ENCODE assay signal across 4 worm cellular contexts in genomic region chrX:15779503-15779902, ce11.
TF ChIP-seq lines count a peak whose summit lies in the region.

No protein-coding gene starts in this region.

TF ChIP-seq in whole organism, L1 larva, 84 proteins besides CTCF, POLR2A, EP300 and RAD21 (continued from another document):
- TF ChIP-seq nhr-20 (tag; optimal IDR thresholded peaks at IDR 0.05; lab: Kevin White, UChicago) (peak; percentile 50), tlp-1 (tag; optimal IDR thresholded peaks at IDR 0.05; lab: Kevin White, UChicago) (no peak), lin-15B (tag; optimal IDR thresholded peaks at IDR 0.05; lab: Kevin White, UChicago) (no peak), ztf-4 (tag; optimal IDR thresholded peaks at IDR 0.05; lab: Kevin White, UChicago) (no peak), mep-1 (tag; optimal IDR thresholded peaks at IDR 0.05; lab: Kevin White, UChicago) (peak; percentile 3), xbp-1 (tag; optimal IDR thresholded peaks at IDR 0.05; lab: Kevin White, UChicago) (peak; percentile 6), rnt-1 (tag; optimal IDR thresholded peaks at IDR 0.05; lab: Kevin White, UChicago) (peak; percentile 45), nhr-12 (tag; optimal IDR thresholded peaks at IDR 0.05; lab: Kevin White, UChicago) (no peak), nhr-19 (GFP tag; conservative IDR thresholded peaks at IDR 0.05; lab: Robert Waterston, UW) (peak; percentile 7; the same call in 1 of the 2 replicates), C16A3.4 (tag; optimal IDR thresholded peaks at IDR 0.05; lab: Kevin White, UChicago) (peak; percentile 51), skn-1 (tag; optimal IDR thresholded peaks at IDR 0.05; lab: Kevin White, UChicago) (peak; percentile 0), snu-23 (GFP tag; optimal IDR thresholded peaks at IDR 0.05; lab: Kevin White, UChicago) (peak; percentile 56), unc-62 (GFP tag; optimal IDR thresholded peaks at IDR 0.05; lab: Kevin White, UChicago) (no peak), aha-1 (tag; optimal IDR thresholded peaks at IDR 0.05; lab: Kevin White, UChicago) (no peak), nhr-90 (tag; optimal IDR thresholded peaks at IDR 0.05; lab: Kevin White, UChicago; ENCODE audit: poor library complexity) (no peak), hpl-2 (GFP tag; optimal IDR thresholded peaks at IDR 0.05; lab: Kevin White, UChicago) (peak; percentile 12), nhr-71 (tag; optimal IDR thresholded peaks at IDR 0.05; lab: Kevin White, UChicago) (peak; percentile 58), dpl-1 (GFP tag; optimal IDR thresholded peaks at IDR 0.05; lab: Kevin White, UChicago) (no peak), F16B12.6 (tag; optimal IDR thresholded peaks at IDR 0.05; lab: Kevin White, UChicago) (no peak), nhr-77 (tag; optimal IDR thresholded peaks at IDR 0.05; lab: Kevin White, UChicago) (no peak), ceh-90 (tag; optimal IDR thresholded peaks at IDR 0.05; lab: Kevin White, UChicago) (no peak), pax-3 (tag; optimal IDR thresholded peaks at IDR 0.05; lab: Kevin White, UChicago) (no peak)

TF ChIP-seq in whole organism, L2 larva, 48 proteins besides CTCF, POLR2A, EP300 and RAD21 (continued from another document):
- TF ChIP-seq lin-39 (tag; optimal IDR thresholded peaks at IDR 0.05; lab: Kevin White, UChicago) (no peak), crh-2 (tag; optimal IDR thresholded peaks at IDR 0.05; lab: Kevin White, UChicago) (peak; percentile 95), nhr-21 (tag; optimal IDR thresholded peaks at IDR 0.05; lab: Kevin White, UChicago) (peak; percentile 11)
TF ChIP-seq in whole organism, L2 larva: peak in this region for 12.

TF ChIP-seq in whole organism, L4 larva, 104 proteins besides CTCF, POLR2A, EP300 and RAD21 (continued from another document and continues in another):
- TF ChIP-seq saeg-2 (GFP tag; IDR thresholded peaks at IDR 0.05; lab: Robert Waterston, UW) (no peak), egl-43 (GFP tag; IDR thresholded peaks at IDR 0.05; lab: Robert Waterston, UW) (no peak), hlh-30 (tag; optimal IDR thresholded peaks at IDR 0.05; lab: Kevin White, UChicago; ENCODE audit: insufficient read depth) (peak; percentile 90), dpl-1 (GFP tag; optimal IDR thresholded peaks at IDR 0.05; lab: Kevin White, UChicago) (no peak), rbr-2 (tag; optimal IDR thresholded peaks at IDR 0.05; lab: Kevin White, UChicago) (no peak), dve-1 (tag; optimal IDR thresholded peaks at IDR 0.05; lab: Kevin White, UChicago; ENCODE audit: insufficient read depth) (peak; percentile 94), T20F7.1 (GFP tag; optimal IDR thresholded peaks at IDR 0.05; lab: Kevin White, UChicago) (peak; percentile 65), ama-1 (optimal IDR thresholded peaks at IDR 0.05; lab: Kevin White, UChicago) (no peak), jun-1 (tag; optimal IDR thresholded peaks at IDR 0.05; lab: Kevin White, UChicago) (no peak), nhr-41 (GFP tag; IDR thresholded peaks at IDR 0.05; lab: Robert Waterston, UW) (no peak), nhr-6 (tag; optimal IDR thresholded peaks at IDR 0.05; lab: Kevin White, UChicago) (no peak), Y75B8A.6 (GFP tag; IDR thresholded peaks at IDR 0.05; lab: Robert Waterston, UW) (no peak), ceh-82 (tag; optimal IDR thresholded peaks at IDR 0.05; lab: Kevin White, UChicago) (no peak), dmd-6 (GFP tag; IDR thresholded peaks at IDR 0.05; lab: Robert Waterston, UW) (peak; percentile 93), daf-12 (tag; optimal IDR thresholded peaks at IDR 0.05; lab: Kevin White, UChicago) (no peak), F26F4.8 (GFP tag; conservative IDR thresholded peaks at IDR 0.05; lab: Robert Waterston, UW) (no peak), duxl-1 (tag; optimal IDR thresholded peaks at IDR 0.05; lab: Kevin White, UChicago; ENCODE audit: poor library complexity) (no peak), aly-2 (tag; optimal IDR thresholded peaks at IDR 0.05; lab: Kevin White, UChicago) (no peak), nhr-42 (GFP tag; IDR thresholded peaks at IDR 0.05; lab: Robert Waterston, UW) (no peak), vab-7 (GFP tag; IDR thresholded peaks at IDR 0.05; lab: Robert Waterston, UW) (no peak), dmd-9 (GFP tag; IDR thresholded peaks at IDR 0.05; lab: Robert Waterston, UW) (no peak), unc-62 (GFP tag; optimal IDR thresholded peaks at IDR 0.05 in 1 of 2; lab: Kevin White, UChicago) (peak in 1 of 2 experiments; percentile 96), unc-62 (tag; optimal IDR thresholded peaks at IDR 0.05; lab: Kevin White, UChicago) (no peak), mdl-1 (tag; optimal IDR thresholded peaks at IDR 0.05; lab: Kevin White, UChicago) (peak in 1 of 2 experiments; percentile 61), ceh-32 (tag; optimal IDR thresholded peaks at IDR 0.05; lab: Kevin White, UChicago; ENCODE audit: poor library complexity) (no peak), madf-9 (GFP tag; conservative IDR thresholded peaks at IDR 0.05; lab: Robert Waterston, UW) (no peak), nhr-102 (tag; optimal IDR thresholded peaks at IDR 0.05; lab: Kevin White, UChicago) (peak; percentile 37), T26A8.4 (GFP tag; IDR thresholded peaks at IDR 0.05; lab: Robert Waterston, UW) (peak; percentile 43), unc-39 (tag; optimal IDR thresholded peaks at IDR 0.05; lab: Kevin White, UChicago) (no peak), ztf-11 (tag; optimal IDR thresholded peaks at IDR 0.05; lab: Kevin White, UChicago) (no peak), pha-4 (GFP tag; IDR thresholded peaks at IDR 0.05; lab: Robert Waterston, UW) (peak; percentile 19; the same call in 1 of the 2 replicates), pha-4 (tag; optimal IDR thresholded peaks at IDR 0.05; lab: Kevin White, UChicago) (no peak), skn-1 (tag; optimal IDR thresholded peaks at IDR 0.05; lab: Kevin White, UChicago) (no peak), nhr-10 (tag; optimal IDR thresholded peaks at IDR 0.05; lab: Kevin White, UChicago) (peak; percentile 43), nhr-25 (tag; optimal IDR thresholded peaks at IDR 0.05; lab: Kevin White, UChicago; ENCODE audit: borderline replicate concordance, insufficient read depth) (no peak), spr-1 (tag; optimal IDR thresholded peaks at IDR 0.05; lab: Kevin White, UChicago) (no peak), hmg-1.1 (GFP tag; IDR thresholded peaks at IDR 0.05; lab: Robert Waterston, UW) (0 out of 2 replicates have a peak, but pooled peaks have one; percentile 31), F44E2.7 (GFP tag; IDR thresholded peaks at IDR 0.05; lab: Robert Waterston, UW) (no peak), Y48G9A.11 (GFP tag; IDR thresholded peaks at IDR 0.05; lab: Robert Waterston, UW) (no peak), hif-1 (tag; optimal IDR thresholded peaks at IDR 0.05; lab: Kevin White, UChicago) (peak in 1 of 2 experiments; percentile 80), F10B5.3 (tag; optimal IDR thresholded peaks at IDR 0.05; lab: Kevin White, UChicago) (no peak), fkh-10 (GFP tag; optimal IDR thresholded peaks at IDR 0.05; lab: Kevin White, UChicago) (no peak), ZK546.5 (tag; optimal IDR thresholded peaks at IDR 0.05; lab: Kevin White, UChicago) (no peak), gei-8 (GFP tag; optimal IDR thresholded peaks at IDR 0.05; lab: Kevin White, UChicago) (no peak), php-3 (GFP tag; IDR thresholded peaks at IDR 0.05; lab: Robert Waterston, UW) (peak; percentile 53; the same call in 1 of the 2 replicates), mes-2 (tag; optimal IDR thresholded peaks at IDR 0.05; lab: Kevin White, UChicago; ENCODE audit: poor library complexity, severe bottlenecking) (peak; percentile 42), Y5F2A.4 (GFP tag; optimal IDR thresholded peaks at IDR 0.05; lab: Kevin White, UChicago) (no peak), daf-16 (GFP tag; optimal IDR thresholded peaks at IDR 0.05; lab: Kevin White, UChicago) (peak in 1 of 2 experiments; percentile 29), daf-16 (tag; optimal IDR thresholded peaks at IDR 0.05; lab: Kevin White, UChicago) (peak; percentile 78), zfp-2 (tag; optimal IDR thresholded peaks at IDR 0.05; lab: Kevin White, UChicago) (no peak), nhr-76 (tag; optimal IDR thresholded peaks at IDR 0.05; lab: Kevin White, UChicago) (no peak), dmd-8 (GFP tag; IDR thresholded peaks at IDR 0.05; lab: Robert Waterston, UW) (no peak), nhr-48 (tag; optimal IDR thresholded peaks at IDR 0.05; lab: Kevin White, UChicago) (peak; percentile 70), lin-29 (GFP tag; IDR thresholded peaks at IDR 0.05; lab: Robert Waterston, UW) (no peak)

TF ChIP-seq in whole organism, young adult, 124 proteins besides CTCF, POLR2A, EP300 and RAD21 (continued from another document):
- peak; percentile 98 for TF ChIP-seq nhr-80 (tag; optimal IDR thresholded peaks at IDR 0.05; lab: Kevin White, UChicago)
- TF ChIP-seq cebp-1 (GFP tag; IDR thresholded peaks at IDR 0.05; lab: Robert Waterston, UW) = no peak
- TF ChIP-seq cebp-1 (tag; optimal IDR thresholded peaks at IDR 0.05; lab: Kevin White, UChicago) = peak; percentile 37
- TF ChIP-seq F52B5.7 (tag; optimal IDR thresholded peaks at IDR 0.05; lab: Kevin White, UChicago) = no peak
- TF ChIP-seq mxl-1 (tag; optimal IDR thresholded peaks at IDR 0.05; lab: Kevin White, UChicago) = no peak
- no peak for TF ChIP-seq ztf-28 (GFP tag; IDR thresholded peaks at IDR 0.05; lab: Robert Waterston, UW)
- TF ChIP-seq rcor-1 (GFP tag; IDR thresholded peaks at IDR 0.05; lab: Robert Waterston, UW) = no peak
- peak; percentile 4 for TF ChIP-seq tbp1 (GFP tag; optimal IDR thresholded peaks at IDR 0.05; lab: Kevin White, UChicago)
- no peak for TF ChIP-seq hmg-20 (GFP tag; IDR thresholded peaks at IDR 0.05; lab: Robert Waterston, UW)
TF ChIP-seq in whole organism, young adult: peak in this region for 13.
